Worm (Caenorhabditis elegans) whole organism, mixed stage, embryonic: ENCODE results near the gene C27C12.1.

ENCODE experiments used
- M03D4.4 ChIP-seq: sonication (generic microtip); optimal IDR thresholded peaks from 2 replicates; lab custom pipeline; 2017; ENCODE audit warnings: mild to moderate bottlenecking, missing genetic modification characterization, missing compliant biosample characterization
- bed-3 ChIP-seq: fragments of 200-800 bp; sonication (Bioruptor generic); optimal IDR thresholded peaks from 3 replicates; lab custom pipeline; 2018; ENCODE audit warnings: mild to moderate bottlenecking, missing genetic modification characterization, moderate library complexity, missing compliant biosample characterization
- blmp-1 ChIP-seq: fragments of 150-350 bp; optimal IDR thresholded peaks from 2 replicates; lab custom pipeline; 2014; ENCODE audit warnings: missing biosample characterization, missing genetic modification characterization
- ceh-39 ChIP-seq: fragments of 150-350 bp; optimal IDR thresholded peaks from 2 replicates; lab custom pipeline; 2014; ENCODE audit warnings: missing biosample characterization, missing genetic modification characterization
- ceh-43 ChIP-seq: fragments of 200-800 bp; sonication (Bioruptor generic); optimal IDR thresholded peaks from 2 replicates; lab custom pipeline; 2018; ENCODE audit warnings: mild to moderate bottlenecking, missing genetic modification characterization, moderate library complexity, missing compliant biosample characterization
- ceh-83 ChIP-seq: fragments of 200-800 bp; sonication (Bioruptor generic); optimal IDR thresholded peaks from 2 replicates; lab custom pipeline; 2018; ENCODE audit warnings: mild to moderate bottlenecking, missing genetic modification characterization, missing compliant biosample characterization
- ces-1 ChIP-seq: fragments of 150-350 bp; optimal IDR thresholded peaks from 2 replicates; lab custom pipeline; 2014; ENCODE audit warnings: missing biosample characterization, missing genetic modification reagents, missing genetic modification characterization
- drap-1 ChIP-seq: fragments of 200-800 bp; sonication (Bioruptor generic); optimal IDR thresholded peaks from 3 replicates; lab custom pipeline; 2018; ENCODE audit warnings: mild to moderate bottlenecking, missing genetic modification characterization, missing compliant biosample characterization
- elt-1 ChIP-seq: sonication (generic microtip); optimal IDR thresholded peaks from 2 replicates; lab custom pipeline; 2017; ENCODE audit warnings: missing genetic modification characterization, mild to moderate bottlenecking, missing compliant biosample characterization, antibody characterized with exemption, moderate library complexity, borderline replicate concordance; ENCODE audit not compliant: insufficient read depth
- elt-3 ChIP-seq: fragments of 150-350 bp; optimal IDR thresholded peaks from 2 replicates; lab custom pipeline; 2014; ENCODE audit warnings: missing biosample characterization, missing genetic modification characterization
- flh-1 ChIP-seq: fragments of 200-800 bp; sonication (Bioruptor generic); optimal IDR thresholded peaks from 2 replicates; lab custom pipeline; 2018; ENCODE audit warnings: mild to moderate bottlenecking, missing genetic modification characterization, moderate library complexity, missing compliant biosample characterization
- hlh-1 ChIP-seq: fragments of 150-350 bp; optimal IDR thresholded peaks from 2 replicates; lab custom pipeline; 2014; ENCODE audit warnings: missing biosample characterization, missing genetic modification reagents, missing genetic modification characterization
- lin-13 ChIP-seq: fragments of 150-350 bp; optimal IDR thresholded peaks from 2 replicates; lab custom pipeline; 2014; ENCODE audit warnings: missing biosample characterization, missing genetic modification characterization
- lin-32 ChIP-seq: fragments of 200-800 bp; sonication (Bioruptor generic); optimal IDR thresholded peaks from 2 replicates; lab custom pipeline; 2018; ENCODE audit warnings: mild to moderate bottlenecking, missing genetic modification characterization, missing compliant biosample characterization
- lsy-2 ChIP-seq: fragments of 150-350 bp; optimal IDR thresholded peaks from 2 replicates; lab custom pipeline; 2014; ENCODE audit warnings: missing biosample characterization, missing genetic modification characterization
- mab-5 ChIP-seq: fragments of 150-350 bp; optimal IDR thresholded peaks from 2 replicates; lab custom pipeline; 2014; ENCODE audit warnings: missing biosample characterization, missing genetic modification characterization
- mep-1 ChIP-seq: fragments of 150-350 bp; optimal IDR thresholded peaks from 2 replicates; lab custom pipeline; 2017; ENCODE audit warnings: missing biosample characterization, missing genetic modification reagents, missing genetic modification characterization, inconsistent platforms
- mls-2 ChIP-seq: sonication (generic microtip); optimal IDR thresholded peaks from 2 replicates; lab custom pipeline; 2016; ENCODE audit warnings: mild to moderate bottlenecking, missing genetic modification characterization, moderate library complexity, missing compliant biosample characterization
- nhr-12 ChIP-seq: fragments of 150-350 bp; optimal IDR thresholded peaks from 2 replicates; lab custom pipeline; 2014; ENCODE audit warnings: missing biosample characterization, missing genetic modification characterization
- nhr-2 ChIP-seq: fragments of 150-350 bp; optimal IDR thresholded peaks from 2 replicates; lab custom pipeline; 2014; ENCODE audit warnings: missing biosample characterization, missing genetic modification characterization
- nhr-237 ChIP-seq: fragments of 150-350 bp; optimal IDR thresholded peaks from 2 replicates; lab custom pipeline; 2014; ENCODE audit warnings: missing biosample characterization, missing genetic modification characterization
- nhr-76 ChIP-seq: sonication (generic microtip); optimal IDR thresholded peaks from 2 replicates; lab custom pipeline; 2017; ENCODE audit warnings: missing biosample characterization, missing genetic modification characterization
- pha-4 ChIP-seq: fragments of 150-350 bp; optimal IDR thresholded peaks from 2 replicates; lab custom pipeline; 2018; ENCODE audit warnings: missing biosample characterization, missing genetic modification reagents, missing genetic modification characterization
- sem-2 ChIP-seq: fragments of 200-800 bp; sonication (Bioruptor generic); optimal IDR thresholded peaks from 2 replicates; lab custom pipeline; 2018; ENCODE audit warnings: mild to moderate bottlenecking, missing genetic modification characterization, missing compliant biosample characterization
- sptf-1 ChIP-seq: sonication (generic microtip); optimal IDR thresholded peaks from 2 replicates; lab custom pipeline; 2017; ENCODE audit warnings: mild to moderate bottlenecking, missing genetic modification characterization, moderate library complexity, missing compliant biosample characterization
- tbx-8 ChIP-seq: fragments of 200-800 bp; sonication (Bioruptor generic); optimal IDR thresholded peaks from 2 replicates; lab custom pipeline; 2018; ENCODE audit warnings: mild to moderate bottlenecking, missing genetic modification characterization, moderate library complexity, missing compliant biosample characterization
- unc-39 ChIP-seq: fragments of 150-350 bp; optimal IDR thresholded peaks from 2 replicates; lab custom pipeline; 2014; ENCODE audit warnings: missing biosample characterization, missing genetic modification characterization
- unc-62 ChIP-seq: fragments of 150-350 bp; optimal IDR thresholded peaks from 2 replicates; lab custom pipeline; 2014; ENCODE audit warnings: missing biosample characterization, missing genetic modification reagents, missing genetic modification characterization
- zip-8 ChIP-seq: fragments of 150-350 bp; optimal IDR thresholded peaks from 2 replicates; lab custom pipeline; 2014; ENCODE audit warnings: missing biosample characterization, missing genetic modification characterization
- ztf-11 ChIP-seq: fragments of 150-350 bp; optimal IDR thresholded peaks from 2 replicates; lab custom pipeline; 2014; ENCODE audit warnings: missing biosample characterization, missing genetic modification characterization

C27C12.1 gene

DNA sequence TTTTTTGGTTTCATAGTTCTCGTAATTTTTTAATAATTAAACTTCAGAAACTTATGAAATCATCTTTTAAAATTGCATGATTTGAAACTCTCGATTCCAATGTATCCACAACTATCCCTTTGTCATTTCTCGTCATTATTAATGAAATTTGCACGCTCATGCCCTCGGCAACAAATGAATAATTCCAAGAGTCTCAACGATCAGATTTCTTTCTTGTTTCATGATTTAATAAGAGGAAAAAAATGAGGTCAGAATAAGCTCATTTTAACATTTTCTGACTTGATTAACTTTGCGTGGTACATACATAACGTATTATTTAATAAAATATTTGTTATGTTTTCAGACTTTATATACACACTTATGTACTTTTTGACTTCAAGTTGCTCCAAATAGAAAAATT lies 15.2 kb downstream of the C27C12.1 start:
- TF ChIP-seq lsy-2 (tag; lab: Kevin White, UChicago): no peak
- TF ChIP-seq ces-1 (GFP tag; lab: Kevin White, UChicago): peak; percentile 79

DNA sequence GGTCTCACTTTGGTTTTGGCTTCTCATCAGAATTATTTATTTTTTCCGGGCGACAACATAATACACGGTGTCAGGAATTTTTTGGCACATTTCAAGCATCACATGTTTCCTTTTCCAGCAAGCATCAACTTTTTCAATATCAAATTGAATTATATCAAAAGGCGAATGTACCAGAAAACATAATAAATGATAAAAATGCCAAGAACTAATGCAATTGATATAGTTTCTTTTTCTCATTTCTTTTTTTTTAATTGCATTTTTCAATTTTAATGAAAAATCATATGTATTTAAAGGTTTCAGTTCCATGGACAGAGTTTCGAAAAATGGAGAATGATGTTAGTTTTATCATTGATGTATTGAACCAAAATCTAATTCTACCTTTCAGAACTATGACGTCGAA lies 22.0 kb downstream of the C27C12.1 start, which contains the start of gene dpf-2:
Gene dpf-2, plus strand, starts transcription at position 301 of the 400 bp plus-strand sequence.
- no peak for TF ChIP-seq hlh-1 (tag; lab: Kevin White, UChicago)
- TF ChIP-seq tbx-8: no peak
- no peak for TF ChIP-seq M03D4.4 (tag; lab: Kevin White, UChicago)
- TF ChIP-seq ceh-83: no peak
- no peak for TF ChIP-seq blmp-1 (tag; lab: Kevin White, UChicago)
- no peak for TF ChIP-seq nhr-12 (tag; lab: Kevin White, UChicago)
- no peak for TF ChIP-seq pha-4 (tag; lab: Kevin White, UChicago)
- TF ChIP-seq ztf-11 (tag; lab: Kevin White, UChicago): no peak
- no peak for TF ChIP-seq drap-1 (GFP tag; lab: Kevin White, UChicago)

DNA sequence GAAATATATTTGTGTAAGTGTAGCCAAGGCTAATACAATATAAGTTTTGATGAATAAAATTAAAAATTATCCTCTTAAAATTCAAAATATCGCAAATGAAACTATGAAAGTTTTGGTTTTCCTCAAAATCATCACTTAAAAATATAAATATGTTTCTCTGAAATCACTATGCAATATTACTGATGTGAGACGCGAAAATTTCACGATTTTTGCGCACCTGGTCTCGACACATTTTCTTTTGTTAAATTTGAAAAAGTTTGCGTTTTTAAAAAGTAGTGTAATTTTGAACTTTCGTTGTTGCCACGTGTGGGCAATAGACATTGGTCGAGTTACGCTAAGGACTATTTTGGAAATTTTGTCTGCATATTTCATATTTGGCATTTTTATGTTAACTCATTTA lies 24.8 kb downstream of the C27C12.1 start:
- TF ChIP-seq sem-2 (GFP tag; lab: Kevin White, UChicago): no peak
- no peak for TF ChIP-seq M03D4.4 (tag; lab: Kevin White, UChicago)
- no peak for TF ChIP-seq elt-1
- TF ChIP-seq nhr-12 (tag; lab: Kevin White, UChicago): no peak
- TF ChIP-seq ztf-11 (tag; lab: Kevin White, UChicago): no peak
- TF ChIP-seq ceh-39 (tag; lab: Kevin White, UChicago): no peak
- TF ChIP-seq sptf-1: no peak
- no peak for TF ChIP-seq ceh-43 (GFP tag; lab: Kevin White, UChicago)
- TF ChIP-seq nhr-237 (tag; lab: Kevin White, UChicago): no peak
- no peak for TF ChIP-seq bed-3 (GFP tag; lab: Kevin White, UChicago)
- TF ChIP-seq lin-32 (GFP tag; lab: Kevin White, UChicago): no peak

DNA sequence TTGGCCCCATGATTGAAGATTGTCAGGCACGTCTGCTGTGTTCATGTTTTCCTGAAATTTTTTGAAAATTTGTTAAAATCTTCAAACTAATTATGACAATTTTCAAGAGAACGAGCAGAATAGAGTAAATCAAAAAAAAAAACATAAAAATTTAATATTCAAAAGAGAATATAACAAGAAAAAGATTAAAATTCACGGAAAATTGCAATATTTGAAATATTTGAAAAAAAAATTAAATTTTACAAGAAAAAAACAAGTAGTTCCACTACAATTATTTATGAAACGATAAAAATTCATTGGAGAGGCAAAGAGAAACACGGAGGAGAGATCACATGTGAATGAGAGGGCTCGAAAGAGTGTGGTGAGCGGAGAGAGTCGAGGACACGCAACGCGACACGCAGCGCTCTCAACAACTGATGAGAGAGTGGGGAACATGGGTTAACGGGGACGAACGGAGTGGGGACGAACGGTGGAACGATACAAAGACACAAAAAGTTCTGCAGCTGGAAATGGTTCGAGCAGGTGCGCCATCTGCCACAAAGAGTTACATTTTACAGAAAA lies 29.0 kb downstream of the C27C12.1 start, which contains the start of gene mbk-1:
Gene mbk-1, minus strand, starts transcription at position 51 of the 561 bp plus-strand sequence.
- TF ChIP-seq elt-1 (no peak), nhr-12 (tag; lab: Kevin White, UChicago) (no peak), ceh-83 (no peak), ceh-43 (GFP tag; lab: Kevin White, UChicago) (no peak), mab-5 (no peak), nhr-237 (tag; lab: Kevin White, UChicago) (peak; percentile 50), ceh-39 (tag; lab: Kevin White, UChicago) (peak; percentile 69), sem-2 (GFP tag; lab: Kevin White, UChicago) (no peak), lsy-2 (tag; lab: Kevin White, UChicago) (peak; percentile 10), sptf-1 (peak; percentile 46), unc-39 (no peak), mls-2 (tag; lab: Kevin White, UChicago) (no peak), hlh-1 (tag; lab: Kevin White, UChicago) (peak; percentile 78), M03D4.4 (tag; lab: Kevin White, UChicago) (no peak), elt-3 (tag; lab: Kevin White, UChicago) (peak; percentile 40), ces-1 (GFP tag; lab: Kevin White, UChicago) (peak; percentile 63), flh-1 (GFP tag; lab: Kevin White, UChicago) (no peak), nhr-76 (tag; lab: Kevin White, UChicago) (no peak), lin-13 (tag; lab: Kevin White, UChicago) (no peak), mep-1 (peak; percentile 43), unc-62 (GFP tag; lab: Kevin White, UChicago) (peak; percentile 17), bed-3 (GFP tag; lab: Kevin White, UChicago) (no peak), pha-4 (tag; lab: Kevin White, UChicago) (no peak), lin-32 (GFP tag; lab: Kevin White, UChicago) (no peak), drap-1 (GFP tag; lab: Kevin White, UChicago) (no peak), nhr-2 (tag; lab: Kevin White, UChicago) (peak; percentile 45)

DNA sequence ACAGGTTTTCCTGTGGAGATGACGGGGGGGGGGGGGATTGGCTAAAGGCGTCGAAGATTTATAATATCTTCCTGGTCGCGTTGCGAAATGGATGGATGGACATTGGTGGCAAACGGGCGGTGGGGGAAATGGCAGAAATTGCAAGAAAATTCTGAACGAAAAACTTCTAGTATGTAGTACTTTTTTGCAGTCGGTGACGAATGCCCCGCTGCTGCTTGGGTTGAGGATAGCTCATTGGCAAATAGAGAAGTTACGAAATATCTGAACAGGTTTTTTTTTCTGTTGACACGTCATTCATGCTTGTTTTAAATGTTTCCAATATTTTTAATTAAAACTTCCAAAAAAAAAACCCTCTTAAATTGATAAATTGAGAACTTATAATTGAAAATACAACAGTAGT lies 34.1 kb downstream of the C27C12.1 start:
- TF ChIP-seq zip-8 (tag; lab: Kevin White, UChicago): no peak
- no peak for TF ChIP-seq mls-2 (tag; lab: Kevin White, UChicago)
- TF ChIP-seq ceh-83: no peak
- no peak for TF ChIP-seq unc-39
- no peak for TF ChIP-seq flh-1 (GFP tag; lab: Kevin White, UChicago)
- no peak for TF ChIP-seq elt-3 (tag; lab: Kevin White, UChicago)
- no peak for TF ChIP-seq sptf-1
- no peak for TF ChIP-seq tbx-8
- no peak for TF ChIP-seq lin-32 (GFP tag; lab: Kevin White, UChicago)
- no peak for TF ChIP-seq nhr-237 (tag; lab: Kevin White, UChicago)
- no peak for TF ChIP-seq ceh-39 (tag; lab: Kevin White, UChicago)
- no peak for TF ChIP-seq unc-62 (GFP tag; lab: Kevin White, UChicago)
- TF ChIP-seq lsy-2 (tag; lab: Kevin White, UChicago): no peak
